Fruit fly (Drosophila melanogaster) whole organism, embryonic: ENCODE data around the gene CG32855.

Experiments used
- Atf-2 ChIP-seq: fragments of 200-800 bp; sonication (Bioruptor generic); optimal IDR thresholded peaks from 2 replicates; lab custom pipeline; 2016; ENCODE audit warnings: missing biosample characterization, missing genetic modification characterization
- Atf3 ChIP-seq: fragments of 200-800 bp; sonication (Bioruptor generic); optimal IDR thresholded peaks from 3 replicates; lab custom pipeline; 2016; ENCODE audit warnings: missing biosample characterization, missing genetic modification characterization
- C15 ChIP-seq: fragments of 200-800 bp; sonication (Bioruptor generic); IDR thresholded peaks from 3 replicates; pipeline ENCODE4 v1.3.6; 2022; ENCODE audit warnings: missing biosample characterization, missing genetic modification characterization
- CG10366 ChIP-seq: fragments of 200-800 bp; sonication (Bioruptor generic); IDR thresholded peaks from 2 replicates; pipeline ENCODE4 v1.3.6; 2022; ENCODE audit warnings: missing biosample characterization, missing genetic modification characterization
- CG11085 ChIP-seq: fragments of 200-800 bp; sonication (Bioruptor generic); IDR thresholded peaks from 2 replicates; pipeline ENCODE4 v1.3.6; 2022; ENCODE audit warnings: missing biosample characterization, missing genetic modification characterization
- CG12769 ChIP-seq: fragments of 200-800 bp; sonication (Bioruptor generic); optimal IDR thresholded peaks from 2 replicates; lab custom pipeline; 2019; ENCODE audit warnings: missing biosample characterization, mild to moderate bottlenecking, missing genetic modification characterization, moderate library complexity
- CG13624 ChIP-seq: fragments of 200-800 bp; sonication (Bioruptor generic); optimal IDR thresholded peaks from 2 replicates; lab custom pipeline; 2016; ENCODE audit warnings: missing biosample characterization, missing genetic modification characterization
- CG15696 ChIP-seq: fragments of 200-800 bp; sonication (Bioruptor generic); optimal IDR thresholded peaks from 2 replicates; lab custom pipeline; 2019; ENCODE audit warnings: missing biosample characterization, mild to moderate bottlenecking, missing genetic modification characterization, moderate library complexity
- CG17612 ChIP-seq: fragments of 200-800 bp; sonication (Bioruptor generic); IDR thresholded peaks from 2 replicates; pipeline ENCODE4 v1.3.6; 2022; ENCODE audit warnings: missing biosample characterization, missing genetic modification characterization
- CG18011 ChIP-seq: fragments of 200-800 bp; sonication (Bioruptor generic); optimal IDR thresholded peaks from 2 replicates; lab custom pipeline; 2017; ENCODE audit warnings: missing biosample characterization, missing genetic modification characterization, mild to moderate bottlenecking, moderate library complexity, missing genotype
- CG2120 ChIP-seq: fragments of 200-800 bp; sonication (Bioruptor generic); optimal IDR thresholded peaks from 3 replicates; lab custom pipeline; 2016; ENCODE audit warnings: missing biosample characterization, missing genetic modification characterization
- CG34376 ChIP-seq: fragments of 200-800 bp; sonication (Bioruptor generic); optimal IDR thresholded peaks from 2 replicates; lab custom pipeline; 2018; ENCODE audit warnings: missing biosample characterization, mild to moderate bottlenecking, missing genetic modification characterization
- CG3847 ChIP-seq: fragments of 200-800 bp; sonication (Bioruptor generic); IDR thresholded peaks from 2 replicates; pipeline ENCODE4 v1.3.6; 2022; ENCODE audit warnings: missing biosample characterization, missing genetic modification characterization
- CG4820 ChIP-seq: fragments of 200-800 bp; sonication (Bioruptor generic); optimal IDR thresholded peaks from 3 replicates; lab custom pipeline; 2016; ENCODE audit warnings: missing biosample characterization, missing genetic modification characterization
- CG6854 ChIP-seq: fragments of 200-800 bp; sonication (Bioruptor generic); optimal IDR thresholded peaks from 3 replicates; lab custom pipeline; 2017; ENCODE audit warnings: missing biosample characterization, mild to moderate bottlenecking, missing genetic modification characterization
- CG7271 ChIP-seq: fragments of 200-800 bp; sonication (Bioruptor generic); optimal IDR thresholded peaks from 2 replicates; lab custom pipeline; 2018; ENCODE audit warnings: missing biosample characterization, mild to moderate bottlenecking, missing genetic modification characterization, moderate library complexity
- CG7556 ChIP-seq: fragments of 200-800 bp; sonication (Bioruptor generic); optimal IDR thresholded peaks from 2 replicates; lab custom pipeline; 2017; ENCODE audit warnings: missing biosample characterization, mild to moderate bottlenecking, missing genetic modification characterization
- CG7745 ChIP-seq: fragments of 200-800 bp; sonication (Bioruptor generic); optimal IDR thresholded peaks from 2 replicates; lab custom pipeline; 2018; ENCODE audit warnings: missing biosample characterization, mild to moderate bottlenecking, missing genetic modification characterization, moderate library complexity
- CG8281 ChIP-seq: fragments of 200-800 bp; sonication (Bioruptor generic); optimal IDR thresholded peaks from 2 replicates; lab custom pipeline; 2018; ENCODE audit warnings: missing biosample characterization, mild to moderate bottlenecking, missing genetic modification characterization, moderate library complexity
- CG8924 ChIP-seq: fragments of 200-800 bp; optimal IDR thresholded peaks from 3 replicates; lab custom pipeline; 2019; ENCODE audit warnings: missing biosample characterization, mild to moderate bottlenecking, missing genetic modification characterization, moderate library complexity
- CG9437 ChIP-seq: fragments of 200-800 bp; sonication (Bioruptor generic); optimal IDR thresholded peaks from 2 replicates; lab custom pipeline; 2018; ENCODE audit warnings: missing biosample characterization, mild to moderate bottlenecking, missing genetic modification characterization
- CoRest ChIP-seq: fragments of 200-800 bp; sonication (Bioruptor generic); optimal IDR thresholded peaks from 3 replicates; lab custom pipeline; 2018; ENCODE audit warnings: missing biosample characterization, mild to moderate bottlenecking, missing genetic modification characterization, moderate library complexity
- Dll ChIP-seq: fragments of 200-800 bp; sonication (Bioruptor generic); IDR thresholded peaks from 4 replicates; pipeline ENCODE4 v1.3.6; 2022; ENCODE audit warnings: missing biosample characterization, missing genetic modification characterization; ENCODE audit not compliant: partially characterized antibody
- Drgx ChIP-seq: fragments of 200-800 bp; sonication (Bioruptor generic); IDR thresholded peaks from 2 replicates; pipeline ENCODE4 v1.3.6; 2022; ENCODE audit warnings: missing biosample characterization, missing genetic modification characterization
- Elba2 ChIP-seq: fragments of 200-800 bp; sonication (Bioruptor generic); optimal IDR thresholded peaks from 3 replicates; lab custom pipeline; 2016; ENCODE audit warnings: missing biosample characterization, missing genetic modification characterization
- Ets97D ChIP-seq: fragments of 200-800 bp; sonication (Bioruptor generic); optimal IDR thresholded peaks from 3 replicates; lab custom pipeline; 2016; ENCODE audit warnings: missing biosample characterization, missing genetic modification characterization
- Fer1 ChIP-seq: fragments of 200-800 bp; sonication (Bioruptor generic); optimal IDR thresholded peaks from 2 replicates; lab custom pipeline; 2017; ENCODE audit warnings: missing biosample characterization, mild to moderate bottlenecking, missing genetic modification characterization
- GATAe ChIP-seq: fragments of 200-800 bp; sonication (Bioruptor generic); conservative IDR thresholded peaks from 2 replicates; pipeline ENCODE4 v1.3.6; 2022; ENCODE audit warnings: missing biosample characterization, missing genetic modification characterization
- Hmx ChIP-seq: fragments of 200-800 bp; sonication (Bioruptor generic); optimal IDR thresholded peaks from 2 replicates; lab custom pipeline; 2016; ENCODE audit warnings: missing biosample characterization, missing genetic modification characterization
- Hr3 ChIP-seq: fragments of 200-800 bp; sonication (Bioruptor generic); optimal IDR thresholded peaks from 3 replicates; lab custom pipeline; 2016; ENCODE audit warnings: missing biosample characterization, missing genetic modification characterization
- Lpt ChIP-seq: fragments of >200 bp; optimal IDR thresholded peaks from 2 replicates; lab custom pipeline; 2018; ENCODE audit warnings: missing biosample characterization, missing genetic modification characterization
- NK7.1 ChIP-seq: fragments of 200-800 bp; sonication (Bioruptor generic); optimal IDR thresholded peaks from 3 replicates; lab custom pipeline; 2016; ENCODE audit warnings: missing biosample characterization, missing genetic modification characterization
- Opbp ChIP-seq: fragments of 200-800 bp; sonication (Bioruptor generic); IDR thresholded peaks from 3 replicates; pipeline ENCODE4 v1.3.6; 2022; ENCODE audit warnings: missing biosample characterization, missing genetic modification characterization; ENCODE audit not compliant: partially characterized antibody
- PHDP ChIP-seq: fragments of 200-800 bp; sonication (Bioruptor generic); optimal IDR thresholded peaks from 3 replicates; lab custom pipeline; 2018; ENCODE audit warnings: missing biosample characterization, mild to moderate bottlenecking, missing genetic modification characterization, moderate library complexity
- Scr ChIP-seq: fragments of 200-800 bp; sonication (Bioruptor generic); IDR thresholded peaks from 2 replicates; pipeline ENCODE4 v1.3.6; 2022; ENCODE audit warnings: missing biosample characterization, missing genetic modification characterization; ENCODE audit not compliant: partially characterized antibody
- Taf1 ChIP-seq: fragments of 200-800 bp; sonication (Bioruptor generic); IDR thresholded peaks from 2 replicates; pipeline ENCODE4 v1.3.6; 2022; ENCODE audit warnings: missing biosample characterization, missing genetic modification characterization
- ap ChIP-seq: fragments of 200-800 bp; sonication (Bioruptor generic); IDR thresholded peaks from 2 replicates; pipeline ENCODE4 v1.3.6; 2022; ENCODE audit warnings: missing biosample characterization, missing genetic modification characterization
- bowl ChIP-seq: fragments of 200-800 bp; sonication (Bioruptor generic); IDR thresholded peaks from 2 replicates; pipeline ENCODE4 v1.3.6; 2022; ENCODE audit warnings: missing biosample characterization, missing genetic modification characterization
- btn ChIP-seq: fragments of 200-800 bp; sonication (Bioruptor generic); optimal IDR thresholded peaks from 2 replicates; lab custom pipeline; 2016; ENCODE audit warnings: missing biosample characterization, missing genetic modification characterization
- caup ChIP-seq: fragments of 200-800 bp; sonication (Bioruptor generic); optimal IDR thresholded peaks from 3 replicates; lab custom pipeline; 2017; ENCODE audit warnings: missing biosample characterization, mild to moderate bottlenecking, missing genetic modification characterization, moderate library complexity; ENCODE audit not compliant: severe bottlenecking
- chif ChIP-seq, 2 experiments: fragments of 200-800 bp; sonication (Bioruptor generic); optimal IDR thresholded peaks; 3 replicates each; lab custom pipeline; 2016; ENCODE audit warnings: missing biosample characterization in 2 of 2, missing genetic modification characterization in 2 of 2
- chm ChIP-seq: fragments of 200-800 bp; sonication (Bioruptor generic); IDR thresholded peaks from 2 replicates; pipeline ENCODE4 v1.3.6; 2022; ENCODE audit warnings: missing biosample characterization, missing genetic modification characterization
- en ChIP-seq: fragments of 200-800 bp; sonication (Bioruptor generic); optimal IDR thresholded peaks from 2 replicates; lab custom pipeline; 2016; ENCODE audit warnings: missing biosample characterization, missing genetic modification characterization
- gro ChIP-seq: fragments of 200-800 bp; sonication (Bioruptor generic); optimal IDR thresholded peaks from 2 replicates; lab custom pipeline; 2016; ENCODE audit warnings: missing biosample characterization, missing genetic modification characterization
- otp ChIP-seq: fragments of 200-800 bp; sonication (Bioruptor generic); IDR thresholded peaks from 3 replicates; pipeline ENCODE4, ENCODE4 v1.3.6; 2022; ENCODE audit warnings: missing biosample characterization, missing genetic modification characterization
- pnt ChIP-seq: fragments of 200-800 bp; sonication (Bioruptor generic); optimal IDR thresholded peaks from 3 replicates; lab custom pipeline; 2016; ENCODE audit warnings: missing biosample characterization, missing genetic modification characterization
- pum ChIP-seq: fragments of 200-800 bp; sonication (Bioruptor generic); optimal IDR thresholded peaks from 2 replicates; lab custom pipeline; 2016; ENCODE audit warnings: missing biosample characterization, missing genetic modification characterization
- ro ChIP-seq: fragments of 200-800 bp; sonication (Bioruptor generic); IDR thresholded peaks from 2 replicates; pipeline ENCODE4 v1.3.6; 2022; ENCODE audit warnings: missing biosample characterization, missing genetic modification characterization
- row ChIP-seq: fragments of 200-800 bp; sonication (Bioruptor generic); IDR thresholded peaks from 3 replicates; pipeline ENCODE4 v1.3.6; 2022; ENCODE audit warnings: missing biosample characterization, missing genetic modification characterization
- trem ChIP-seq: fragments of 200-800 bp; optimal IDR thresholded peaks from 3 replicates; lab custom pipeline; 2019; ENCODE audit warnings: missing biosample characterization, mild to moderate bottlenecking, missing genetic modification characterization, moderate library complexity
- wdn ChIP-seq: fragments of 200-800 bp; sonication (Bioruptor generic); IDR thresholded peaks from 2 replicates; pipeline ENCODE4 v1.3.6; 2022; ENCODE audit warnings: missing biosample characterization, missing genetic modification characterization

The CG32855 gene

DNA sequence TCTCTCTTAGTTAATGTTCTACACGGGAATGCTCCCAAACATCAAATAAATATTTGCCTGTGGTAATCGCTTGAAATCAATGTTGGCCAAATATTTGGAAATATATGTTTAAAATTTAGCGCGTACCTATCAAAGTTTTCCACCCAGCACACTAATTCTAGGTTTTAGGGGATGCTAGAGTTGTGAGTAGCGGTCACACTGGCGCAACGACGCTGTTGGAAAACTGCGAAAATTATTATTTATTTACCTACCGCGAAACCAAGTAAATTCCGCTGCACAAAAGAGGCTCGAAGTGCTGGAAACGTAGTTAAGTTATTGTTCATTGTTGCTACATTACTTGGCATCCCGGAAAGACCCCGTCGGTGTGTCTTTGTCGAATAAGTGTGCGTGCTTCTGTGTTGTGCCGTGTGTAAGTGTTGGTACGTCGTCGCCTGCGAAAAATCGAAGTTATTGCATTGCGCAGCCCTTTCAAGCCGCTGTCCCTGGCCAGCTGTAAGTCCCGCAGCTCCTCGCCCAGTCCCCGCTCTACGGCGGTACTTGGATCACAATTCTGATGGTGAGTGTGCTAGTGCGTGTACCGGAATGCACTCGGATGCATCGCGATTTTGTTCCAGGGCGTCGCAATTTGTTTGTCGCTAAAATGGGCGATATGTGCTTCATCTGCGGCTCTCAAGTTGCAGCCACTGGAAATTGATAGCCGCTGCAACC, 30.0 kb downstream of the CG32855 start, which contains the start of gene msps (continued):
- TF ChIP-seq Scr (GFP tag; lab: Robert Waterston, UW) (no peak; the same call in 1 of the 2 replicates), NK7.1 (GFP tag; lab: Kevin White, UChicago) (no peak), CG34376 (GFP tag; lab: Kevin White, UChicago) (no peak), Elba2 (no peak), bowl (no peak), CG13624 (no peak), Atf3 (GFP tag; lab: Kevin White, UChicago) (no peak), GATAe (GFP tag; lab: Robert Waterston, UW) (no peak), Drgx (GFP tag; lab: Robert Waterston, UW) (no peak), CG4820 (GFP tag; lab: Kevin White, UChicago) (no peak), CG10366 (GFP tag; lab: Robert Waterston, UW) (no peak), CoRest (tag; lab: Kevin White, UChicago) (no peak), ap (GFP tag; lab: Robert Waterston, UW) (no peak), Opbp (GFP tag; lab: Robert Waterston, UW) (peak; percentile 74; the same call in 2 of the 3 replicates), pnt (GFP tag; lab: Kevin White, UChicago) (no peak), CG3847 (GFP tag; lab: Robert Waterston, UW) (peak; percentile 32; the same call in 1 of the 2 replicates), Hr3 (GFP tag; lab: Kevin White, UChicago) (no peak), en (no peak), Hmx (GFP tag; lab: Kevin White, UChicago) (no peak), Atf-2 (no peak), CG2120 (no peak), chif (GFP tag; optimal IDR thresholded peaks at IDR 0.05; lab: Kevin White, UChicago) (no peak), caup (GFP tag; lab: Kevin White, UChicago) (no peak), wdn (GFP tag; lab: Robert Waterston, UW) (no peak), CG7745 (tag; lab: Kevin White, UChicago) (no peak), trem (tag; lab: Kevin White, UChicago) (peak; percentile 39), CG12769 (tag; lab: Kevin White, UChicago) (no peak), chm (GFP tag; lab: Robert Waterston, UW) (no peak), Taf1 (no peak), Lpt (GFP tag; lab: Kevin White, UChicago) (no peak), pum (GFP tag; lab: Kevin White, UChicago) (no peak), CG8924 (tag; lab: Kevin White, UChicago) (peak; percentile 19), C15 (GFP tag; lab: Robert Waterston, UW) (no peak), CG18011 (GFP tag; lab: Kevin White, UChicago) (no peak), CG7271 (tag; lab: Kevin White, UChicago) (no peak), CG17612 (GFP tag; lab: Robert Waterston, UW) (no peak), ro (GFP tag; lab: Robert Waterston, UW) (no peak), CG8281 (no peak), gro (GFP tag; lab: Kevin White, UChicago) (no peak), row (GFP tag; lab: Robert Waterston, UW) (0 out of 3 replicates have a peak, but pooled peaks have one; percentile 17), CG9437 (GFP tag; lab: Kevin White, UChicago) (no peak), CG11085 (GFP tag; lab: Robert Waterston, UW) (no peak), CG7556 (GFP tag; lab: Kevin White, UChicago) (no peak), btn (no peak), otp (GFP tag; lab: Robert Waterston, UW) (no peak), PHDP (tag; lab: Kevin White, UChicago) (no peak), CG15696 (tag; lab: Kevin White, UChicago) (no peak), CG6854 (no peak), Fer1 (GFP tag; lab: Kevin White, UChicago) (no peak), Dll (GFP tag; lab: Robert Waterston, UW) (0 out of 4 replicates have a peak, but pooled peaks have one; percentile 42), Ets97D (GFP tag; lab: Kevin White, UChicago) (peak; percentile 13)
